Worm (Caenorhabditis elegans) whole organism, early embryonic: ENCODE measurements around the gene C10E2.1.
A peak's percentile ranks its signal among the peaks of the same experiment; 100 is the strongest.

Experiments used
- B0310.2 ChIP-seq: sonication (generic microtip); optimal IDR thresholded peaks from 2 replicates; lab custom pipeline; 2016; ENCODE audit warnings: mild to moderate bottlenecking, missing genetic modification characterization, missing compliant biosample characterization
- F13C5.2 ChIP-seq: sonication (generic microtip); optimal IDR thresholded peaks from 2 replicates; lab custom pipeline; 2017; ENCODE audit warnings: mild to moderate bottlenecking, missing genetic modification characterization, inconsistent platforms, missing compliant biosample characterization
- aly-1 ChIP-seq: sonication (generic microtip); optimal IDR thresholded peaks from 2 replicates; lab custom pipeline; 2016; ENCODE audit warnings: missing genetic modification characterization, missing compliant biosample characterization
- ama-1 ChIP-seq: fragments of 150-350 bp; optimal IDR thresholded peaks from 2 replicates; lab custom pipeline; 2014
- ceh-13 ChIP-seq: fragments of 200-800 bp; sonication (Bioruptor generic); optimal IDR thresholded peaks from 2 replicates; lab custom pipeline; 2018; ENCODE audit warnings: mild to moderate bottlenecking, missing genetic modification characterization, missing compliant biosample characterization
- ceh-36 ChIP-seq: sonication (generic microtip); optimal IDR thresholded peaks from 2 replicates; lab custom pipeline; 2016; ENCODE audit warnings: missing genetic modification characterization, inconsistent platforms, missing compliant biosample characterization
- ets-7 ChIP-seq: sonication (generic microtip); optimal IDR thresholded peaks from 2 replicates; lab custom pipeline; 2016; ENCODE audit warnings: missing genotype, missing genetic modification characterization, missing compliant biosample characterization
- flt-1 ChIP-seq: fragments of 200-800 bp; sonication (Bioruptor generic); IDR thresholded peaks from 2 replicates; pipeline ENCODE4 v1.3.6; 2022; ENCODE audit warnings: missing genetic modification characterization, missing compliant biosample characterization
- hmbx-1 ChIP-seq: sonication (generic microtip); optimal IDR thresholded peaks from 2 replicates; lab custom pipeline; 2016; ENCODE audit warnings: mild to moderate bottlenecking, missing genetic modification characterization, missing compliant biosample characterization
- hmg-4 ChIP-seq: fragments of 200-800 bp; sonication (Bioruptor generic); optimal IDR thresholded peaks from 2 replicates; lab custom pipeline; 2018; ENCODE audit warnings: mild to moderate bottlenecking, missing genetic modification characterization, missing compliant biosample characterization
- hnd-1 ChIP-seq: sonication (generic microtip); optimal IDR thresholded peaks from 2 replicates; lab custom pipeline; 2016; ENCODE audit warnings: missing genetic modification characterization, missing compliant biosample characterization
- pes-1 ChIP-seq: fragments of 200-800 bp; sonication (Bioruptor generic); IDR thresholded peaks from 2 replicates; pipeline ENCODE4 v1.3.6; 2022; ENCODE audit warnings: missing genetic modification reagents, missing genetic modification characterization, missing compliant biosample characterization
- scrt-1 ChIP-seq: fragments of 200-800 bp; sonication (Bioruptor generic); IDR thresholded peaks from 2 replicates; pipeline ENCODE4 v1.3.6; 2022; ENCODE audit warnings: missing genetic modification characterization, missing compliant biosample characterization
- sea-1 ChIP-seq: fragments of 200-800 bp; sonication (Bioruptor generic); conservative IDR thresholded peaks from 2 replicates; pipeline ENCODE4 v1.3.6; 2022; ENCODE audit warnings: missing genetic modification characterization, missing compliant biosample characterization
- tbx-11 ChIP-seq: fragments of 200-800 bp; sonication (Bioruptor generic); IDR thresholded peaks from 2 replicates; pipeline ENCODE4 v1.3.6; 2022; ENCODE audit warnings: missing genetic modification characterization, missing compliant biosample characterization
- tbx-37 ChIP-seq: fragments of 200-800 bp; sonication (Bioruptor generic); conservative IDR thresholded peaks from 2 replicates; pipeline ENCODE4 v1.3.6; 2022; ENCODE audit warnings: missing genetic modification reagents, missing genetic modification characterization, missing compliant biosample characterization
- tra-4 ChIP-seq: sonication (generic microtip); optimal IDR thresholded peaks from 2 replicates; lab custom pipeline; 2017; ENCODE audit warnings: missing genetic modification characterization, missing compliant biosample characterization

Gene C10E2.1

DNA sequence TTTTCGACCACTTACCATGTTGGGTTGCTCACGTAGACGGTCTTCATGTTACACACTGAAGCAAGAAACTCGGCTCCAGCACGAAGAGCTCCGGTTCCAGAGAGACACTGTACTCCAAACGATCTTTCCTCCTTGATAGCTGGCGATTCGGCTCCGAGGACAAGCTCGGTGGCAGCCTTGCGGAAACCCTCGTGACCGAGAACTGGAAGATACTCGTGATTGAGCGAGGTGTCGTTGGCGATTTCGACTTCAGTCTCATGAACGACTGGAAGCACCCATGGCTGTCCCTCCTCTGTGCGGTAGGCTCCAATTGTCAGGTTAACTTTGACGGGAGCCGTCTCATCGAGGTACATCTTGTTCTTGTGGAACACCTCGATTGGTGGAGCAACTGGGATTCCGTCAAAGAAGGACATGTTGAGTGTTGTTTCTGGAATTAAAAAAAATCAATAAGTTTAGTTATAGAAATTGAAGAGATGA is 30.1 kb downstream of the C10E2.1 start, which contains the start of gene got-1.2:
TSS of gene got-1.2 (minus strand) at position 427 of the 477 bp plus-strand sequence.
- TF ChIP-seq hmg-4 (GFP tag; lab: Kevin White, UChicago) = no peak
- TF ChIP-seq flt-1 = no peak
- TF ChIP-seq ets-7 (tag; lab: Kevin White, UChicago) = no peak
- TF ChIP-seq hnd-1 (tag; lab: Kevin White, UChicago) = no peak
- TF ChIP-seq scrt-1 = no peak
- TF ChIP-seq pes-1 (GFP tag; lab: Robert Waterston, UW) = no peak
- TF ChIP-seq F13C5.2 (tag; lab: Kevin White, UChicago) = no peak
- TF ChIP-seq sea-1 (GFP tag; lab: Robert Waterston, UW) = no peak

DNA sequence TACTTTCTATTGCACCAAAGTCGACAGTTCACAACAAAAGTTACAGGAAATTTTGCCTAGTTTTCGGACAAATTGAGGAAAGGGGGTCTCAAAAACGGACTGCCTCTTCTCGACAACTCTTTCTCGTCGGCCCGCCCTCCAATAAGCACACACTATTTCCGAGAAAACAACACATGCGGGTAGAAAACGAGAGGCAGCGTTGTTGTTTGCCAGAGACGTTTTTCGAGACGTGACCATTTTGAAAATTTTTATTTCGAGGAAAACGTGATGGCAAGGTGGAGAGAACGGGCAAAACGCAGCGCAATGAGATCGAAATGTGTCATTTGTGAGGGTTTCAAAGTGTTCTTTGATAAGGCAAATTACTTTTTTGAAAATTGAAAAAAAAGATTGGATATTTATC is 30.8 kb downstream of the C10E2.1 start:
- no peak for TF ChIP-seq F13C5.2 (tag; lab: Kevin White, UChicago)
- TF ChIP-seq tra-4 (tag; lab: Kevin White, UChicago) = no peak
- TF ChIP-seq pes-1 (GFP tag; lab: Robert Waterston, UW) = no peak
- TF ChIP-seq ceh-36 = no peak
- TF ChIP-seq ama-1 (lab: Kevin White, UChicago) = no peak
- TF ChIP-seq tbx-11 (GFP tag; lab: Robert Waterston, UW) = no peak
- TF ChIP-seq hnd-1 (tag; lab: Kevin White, UChicago) = no peak
- no peak for TF ChIP-seq hmbx-1
- no peak for TF ChIP-seq B0310.2 (tag; lab: Kevin White, UChicago)
- TF ChIP-seq sea-1 (GFP tag; lab: Robert Waterston, UW) = no peak
- no peak for TF ChIP-seq ceh-13 (GFP tag; lab: Kevin White, UChicago)
- no peak for TF ChIP-seq ets-7 (tag; lab: Kevin White, UChicago)
- no peak for TF ChIP-seq aly-1 (tag; lab: Kevin White, UChicago)
- no peak for TF ChIP-seq hmg-4 (GFP tag; lab: Kevin White, UChicago)
- no peak for TF ChIP-seq scrt-1
- no peak for TF ChIP-seq tbx-37 (GFP tag; lab: Robert Waterston, UW)
- no peak for TF ChIP-seq flt-1

DNA sequence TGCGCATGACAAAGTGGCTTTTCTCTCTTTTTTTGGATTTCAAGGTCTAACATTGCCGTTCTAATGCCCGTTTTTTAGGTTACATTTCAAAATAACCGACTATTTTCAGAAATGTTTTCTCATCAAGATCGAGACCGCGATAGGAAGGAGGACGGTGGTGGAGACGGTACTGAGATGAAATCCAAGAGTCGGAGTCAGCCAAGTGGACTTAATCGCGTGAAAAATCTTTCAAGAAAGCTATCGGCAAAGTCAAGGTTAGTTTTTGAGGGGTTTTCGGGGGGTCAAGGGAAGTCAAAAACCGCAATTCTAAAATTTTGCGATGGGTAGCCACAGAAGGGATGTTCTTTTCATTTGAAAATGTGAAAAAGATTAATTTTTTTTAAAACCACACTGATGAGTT is 33.3 kb downstream of the C10E2.1 start, which contains the start of gene aak-2:
TSS of gene aak-2 (plus strand) at position 110 of the 400 bp plus-strand sequence.
- TF ChIP-seq ceh-36 (no peak), hnd-1 (tag; lab: Kevin White, UChicago) (no peak)

DNA sequence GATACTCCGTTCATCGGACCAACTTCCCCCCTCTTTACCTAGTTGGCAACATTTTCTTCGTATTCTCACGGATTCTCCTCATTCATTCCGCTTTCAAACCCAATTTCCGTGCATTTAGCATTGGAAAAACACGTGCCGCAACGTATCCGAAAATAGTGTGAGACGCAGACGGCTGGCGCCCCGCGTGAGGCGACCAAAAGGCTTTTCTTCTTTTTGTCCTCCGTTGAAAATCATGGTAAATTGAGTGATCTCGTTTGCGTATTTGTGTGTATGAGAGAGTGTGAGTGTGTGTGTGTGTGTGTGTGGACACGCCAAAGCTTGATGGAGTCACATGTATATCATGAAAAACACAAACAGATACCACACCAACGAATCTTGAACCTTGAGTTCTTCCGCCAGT is 34.2 kb downstream of the C10E2.1 start:
- TF ChIP-seq hmg-4 (GFP tag; lab: Kevin White, UChicago) (peak; percentile 50), ets-7 (tag; lab: Kevin White, UChicago) (no peak), aly-1 (tag; lab: Kevin White, UChicago) (peak; percentile 16)

DNA sequence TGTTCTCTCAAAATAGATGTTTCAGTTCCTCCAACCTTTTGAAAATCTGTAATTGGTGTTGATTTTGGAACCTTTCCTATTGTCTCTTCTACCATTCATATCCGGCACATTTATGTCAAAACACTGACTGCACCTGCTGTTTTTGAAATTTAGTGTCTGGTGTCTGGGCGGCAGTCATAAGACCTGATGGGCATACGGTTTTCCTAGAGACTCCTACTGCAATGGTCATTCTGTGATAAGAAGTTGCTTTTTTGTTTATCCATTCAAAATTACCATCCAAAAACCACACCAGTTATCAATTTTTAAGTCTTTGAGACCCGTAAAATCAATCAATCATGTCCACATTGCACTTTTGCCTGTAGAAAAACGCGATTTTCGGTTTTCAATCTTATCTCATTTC is 36.0 kb downstream of the C10E2.1 start:
- no peak for TF ChIP-seq scrt-1
- no peak for TF ChIP-seq hmbx-1
- TF ChIP-seq B0310.2 (tag; lab: Kevin White, UChicago) = no peak
- TF ChIP-seq F13C5.2 (tag; lab: Kevin White, UChicago) = no peak
- TF ChIP-seq aly-1 (tag; lab: Kevin White, UChicago) = no peak
- no peak for TF ChIP-seq hnd-1 (tag; lab: Kevin White, UChicago)
- no peak for TF ChIP-seq ceh-36
- no peak for TF ChIP-seq sea-1 (GFP tag; lab: Robert Waterston, UW)

DNA sequence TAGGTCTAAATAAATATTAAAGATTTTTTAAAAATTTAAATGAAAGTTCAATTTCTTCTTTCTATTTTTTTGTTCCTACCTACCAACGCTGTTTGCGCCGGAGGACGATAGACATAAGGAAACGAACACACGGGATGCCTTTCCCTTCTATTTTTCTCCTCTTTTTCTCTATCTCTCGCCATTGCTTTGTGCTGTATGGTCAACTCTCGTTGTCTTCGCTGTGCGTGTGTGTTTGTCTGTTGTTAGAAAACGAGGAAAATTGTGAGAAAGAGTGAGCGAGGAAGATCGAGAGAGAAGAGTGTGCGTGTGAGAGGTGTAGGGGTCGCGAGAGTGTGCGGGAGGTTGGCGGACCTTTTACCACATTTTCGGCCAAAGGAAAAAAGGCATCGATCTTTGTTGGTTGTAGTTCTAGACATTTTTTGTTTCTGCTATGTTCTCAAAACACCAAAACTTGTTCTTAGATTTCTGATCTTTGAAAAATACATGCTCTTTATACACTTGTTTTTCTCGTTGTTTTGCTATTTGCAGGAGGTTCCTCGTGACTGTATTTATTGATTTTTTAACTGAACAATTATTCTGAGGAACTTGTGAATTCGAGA is 36.5 kb downstream of the C10E2.1 start:
- TF ChIP-seq tbx-11 (GFP tag; lab: Robert Waterston, UW) (no peak), F13C5.2 (tag; lab: Kevin White, UChicago) (peak; percentile 42), tbx-37 (GFP tag; lab: Robert Waterston, UW) (no peak), ets-7 (tag; lab: Kevin White, UChicago) (no peak), sea-1 (GFP tag; lab: Robert Waterston, UW) (no peak), hmbx-1 (no peak), hmg-4 (GFP tag; lab: Kevin White, UChicago) (peak; percentile 37), pes-1 (GFP tag; lab: Robert Waterston, UW) (no peak), hnd-1 (tag; lab: Kevin White, UChicago) (no peak)

DNA sequence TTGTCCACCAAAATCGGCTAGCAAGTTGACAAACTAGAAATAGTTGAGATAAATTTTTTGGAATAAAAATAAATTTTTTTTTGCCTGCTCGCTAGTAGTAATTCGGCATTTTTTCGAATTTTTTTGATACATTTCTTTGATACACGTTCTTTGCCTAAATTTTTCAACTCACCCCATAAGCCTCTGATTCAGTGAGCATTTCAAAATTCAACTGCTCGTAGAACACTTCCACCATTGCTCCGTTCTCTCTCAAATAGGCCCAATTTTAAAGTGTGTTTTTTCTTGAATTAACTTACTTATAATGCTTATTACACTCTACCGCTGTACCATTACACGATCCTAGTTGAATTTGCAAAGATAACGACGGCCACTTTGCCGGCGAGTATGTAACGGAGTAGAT is 40.9 kb downstream of the C10E2.1 start:
- TF ChIP-seq ceh-36 = no peak
- TF ChIP-seq tbx-11 (GFP tag; lab: Robert Waterston, UW) = no peak
- TF ChIP-seq tra-4 (tag; lab: Kevin White, UChicago) = no peak
- no peak for TF ChIP-seq B0310.2 (tag; lab: Kevin White, UChicago)
- TF ChIP-seq flt-1 = no peak
- no peak for TF ChIP-seq aly-1 (tag; lab: Kevin White, UChicago)
- no peak for TF ChIP-seq hnd-1 (tag; lab: Kevin White, UChicago)
- no peak for TF ChIP-seq tbx-37 (GFP tag; lab: Robert Waterston, UW)
- TF ChIP-seq ama-1 (lab: Kevin White, UChicago) = no peak
- no peak for TF ChIP-seq scrt-1
- TF ChIP-seq ets-7 (tag; lab: Kevin White, UChicago) = no peak
- no peak for TF ChIP-seq pes-1 (GFP tag; lab: Robert Waterston, UW)
- TF ChIP-seq sea-1 (GFP tag; lab: Robert Waterston, UW) = no peak
- TF ChIP-seq F13C5.2 (tag; lab: Kevin White, UChicago) = no peak

DNA sequence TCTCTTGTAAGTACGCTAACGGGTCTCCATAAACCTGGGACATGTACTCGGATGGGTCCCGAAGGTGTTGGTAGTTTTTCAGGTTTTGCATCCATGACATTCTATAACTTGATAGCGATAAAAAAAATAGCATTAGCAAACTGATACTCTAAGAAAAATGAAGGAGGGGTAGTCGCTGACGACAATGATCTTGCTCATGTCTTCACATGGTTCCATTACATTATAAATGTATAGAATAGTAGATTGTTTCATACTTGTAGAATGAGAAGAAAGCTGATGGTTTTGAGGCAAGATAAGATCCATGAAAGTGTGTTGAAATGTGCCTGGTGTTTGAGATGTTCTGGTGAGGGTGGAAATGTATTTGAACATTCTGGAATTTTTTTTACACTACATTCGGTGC is 44.4 kb downstream of the C10E2.1 start, which contains the start of gene mec-4:
TSS of gene mec-4 (minus strand) at position 101 of the 400 bp plus-strand sequence.
- TF ChIP-seq ceh-13 (GFP tag; lab: Kevin White, UChicago) (no peak), F13C5.2 (tag; lab: Kevin White, UChicago) (no peak), tra-4 (tag; lab: Kevin White, UChicago) (no peak), B0310.2 (tag; lab: Kevin White, UChicago) (no peak), tbx-11 (GFP tag; lab: Robert Waterston, UW) (no peak), sea-1 (GFP tag; lab: Robert Waterston, UW) (no peak), flt-1 (no peak), ets-7 (tag; lab: Kevin White, UChicago) (no peak), aly-1 (tag; lab: Kevin White, UChicago) (no peak), scrt-1 (no peak), ceh-36 (no peak), pes-1 (GFP tag; lab: Robert Waterston, UW) (no peak), hnd-1 (tag; lab: Kevin White, UChicago) (no peak), hmbx-1 (no peak), ama-1 (lab: Kevin White, UChicago) (no peak), hmg-4 (GFP tag; lab: Kevin White, UChicago) (no peak)
